Worm (Caenorhabditis elegans) whole organism, L4/young adult: ENCODE data around the gene fbxb-16.

Source experiments
- dao-5 ChIP-seq: sonication (generic microtip); optimal IDR thresholded peaks from 2 replicates; lab custom pipeline; 2016; ENCODE audit warnings: missing genotype, missing genetic modification characterization, moderate library complexity, missing compliant biosample characterization
- him-1 ChIP-seq: sonication (generic microtip); optimal IDR thresholded peaks from 2 replicates; lab custom pipeline; 2016; ENCODE audit warnings: missing genotype, missing genetic modification reagents, missing genetic modification characterization, missing compliant biosample characterization

ce11 chrII:1600661-1601060, 51.0 kb downstream of the fbxb-16 start, which contains the start of gene bath-26:
- TF ChIP-seq dao-5 (tag; lab: Kevin White, UChicago) (no peak), him-1 (no peak)
